Fruit fly (Drosophila melanogaster) whole organism, embryonic: ENCODE data around the gene CG34348.
A peak's percentile ranks its signal among the peaks of the same experiment; 100 is the strongest.

ENCODE experiments used
- Abd-B ChIP-seq: fragments of 200-800 bp; sonication (Bioruptor generic); optimal IDR thresholded peaks from 2 replicates; lab custom pipeline; 2018; ENCODE audit warnings: missing biosample characterization, mild to moderate bottlenecking, missing genetic modification characterization, moderate library complexity
- CG11560 ChIP-seq: fragments of 200-800 bp; sonication (Bioruptor generic); IDR thresholded peaks from 3 replicates; pipeline ENCODE4 v1.3.6; 2022; ENCODE audit warnings: missing biosample characterization, missing genetic modification characterization
- CG17612 ChIP-seq: fragments of 200-800 bp; sonication (Bioruptor generic); IDR thresholded peaks from 2 replicates; pipeline ENCODE4 v1.3.6; 2022; ENCODE audit warnings: missing biosample characterization, missing genetic modification characterization
- CG34376 ChIP-seq: fragments of 200-800 bp; sonication (Bioruptor generic); optimal IDR thresholded peaks from 2 replicates; lab custom pipeline; 2018; ENCODE audit warnings: missing biosample characterization, mild to moderate bottlenecking, missing genetic modification characterization
- CG8290 ChIP-seq, 3 experiments: fragments of 200-800 bp; sonication (Bioruptor generic); optimal IDR thresholded peaks; 2 replicates each; lab custom pipeline; 2016 to 2019; ENCODE audit warnings: missing biosample characterization in 3 of 3, missing genetic modification characterization in 3 of 3, mild to moderate bottlenecking in 2 of 3, moderate library complexity in 1 of 3
- Dll ChIP-seq: fragments of 200-800 bp; sonication (Bioruptor generic); IDR thresholded peaks from 4 replicates; pipeline ENCODE4 v1.3.6; 2022; ENCODE audit warnings: missing biosample characterization, missing genetic modification characterization; ENCODE audit not compliant: partially characterized antibody
- Xbp1 ChIP-seq: fragments of 200-800 bp; sonication (Bioruptor generic); optimal IDR thresholded peaks from 3 replicates; lab custom pipeline; 2016; ENCODE audit warnings: missing biosample characterization, mild to moderate bottlenecking, missing genetic modification characterization
- bab2 ChIP-seq: fragments of 200-800 bp; sonication (Bioruptor generic); optimal IDR thresholded peaks from 2 replicates; lab custom pipeline; 2016; ENCODE audit warnings: missing biosample characterization, missing genetic modification characterization
- dati ChIP-seq: fragments of 200-800 bp; sonication (Bioruptor generic); IDR thresholded peaks from 2 replicates; pipeline ENCODE4 v1.3.6; 2022; ENCODE audit warnings: missing biosample characterization, missing genetic modification characterization
- h ChIP-seq: fragments of >200 bp; optimal IDR thresholded peaks from 2 replicates; lab custom pipeline; 2017
- nmo ChIP-seq: fragments of 200-800 bp; sonication (Bioruptor generic); optimal IDR thresholded peaks from 2 replicates; lab custom pipeline; 2018; ENCODE audit warnings: missing biosample characterization, mild to moderate bottlenecking, missing genetic modification characterization, moderate library complexity
- sqz ChIP-seq: fragments of 200-800 bp; sonication (Bioruptor generic); optimal IDR thresholded peaks from 3 replicates; lab custom pipeline; 2018; ENCODE audit warnings: missing biosample characterization, mild to moderate bottlenecking, missing genetic modification characterization
- tin ChIP-seq: fragments of 200-800 bp; sonication (Bioruptor generic); optimal IDR thresholded peaks from 3 replicates; lab custom pipeline; 2016; ENCODE audit warnings: missing biosample characterization, missing genetic modification characterization
- vnd ChIP-seq: fragments of 200-800 bp; sonication (Bioruptor generic); IDR thresholded peaks from 3 replicates; pipeline ENCODE4 v1.3.6; 2022; ENCODE audit warnings: missing biosample characterization, missing genetic modification characterization; ENCODE audit not compliant: partially characterized antibody

dm6 chrX:11340719-11341322, 1.1 kb downstream of the CG34348 start:
- TF ChIP-seq sqz (GFP tag; lab: Kevin White, UChicago) (no peak), Dll (GFP tag; lab: Robert Waterston, UW) (no peak), h (lab: Kevin White, UChicago) (no peak), tin (no peak), CG34376 (GFP tag; lab: Kevin White, UChicago) (no peak), bab2 (GFP tag; lab: Kevin White, UChicago) (peak; percentile 6), CG17612 (no peak), dati (GFP tag; lab: Robert Waterston, UW) (no peak), Xbp1 (GFP tag; lab: Kevin White, UChicago) (peak; percentile 30), vnd (GFP tag; lab: Robert Waterston, UW) (no peak), CG8290 (GFP tag; optimal IDR thresholded peaks at IDR 0.05; lab: Kevin White, UChicago) (no peak), CG8290 (tag; optimal IDR thresholded peaks at IDR 0.05; lab: Kevin White, UChicago) (peak in 1 of 2 experiments; percentile 2), CG11560 (tag; lab: Robert Waterston, UW) (no peak), nmo (peak; percentile 7), Abd-B (GFP tag; lab: Kevin White, UChicago) (no peak)
